Fruit fly (Drosophila melanogaster) whole organism, embryonic: Measurements from ENCODE around the gene CG17027.

ENCODE experiments used
- Adf1 ChIP-seq: fragments of 200-800 bp; sonication (Bioruptor generic); IDR thresholded peaks from 2 replicates; pipeline ENCODE4 v1.3.6; 2022; ENCODE audit warnings: missing biosample characterization, missing genetic modification characterization
- Atf6 ChIP-seq: fragments of 200-800 bp; sonication (Bioruptor generic); IDR thresholded peaks from 2 replicates; pipeline ENCODE4 v1.3.6; 2022; ENCODE audit warnings: missing biosample characterization, missing genetic modification characterization
- CG11696 ChIP-seq: fragments of 200-800 bp; sonication (Bioruptor generic); IDR thresholded peaks from 2 replicates; pipeline ENCODE4 v1.3.6; 2022; ENCODE audit warnings: missing biosample characterization, missing genetic modification characterization
- CG13894 ChIP-seq: fragments of 200-800 bp; sonication (Bioruptor generic); optimal IDR thresholded peaks from 3 replicates; lab custom pipeline; 2018; ENCODE audit warnings: missing biosample characterization, mild to moderate bottlenecking, missing genetic modification characterization, moderate library complexity
- CG14441 ChIP-seq: fragments of 200-800 bp; sonication (Bioruptor generic); IDR thresholded peaks from 2 replicates; pipeline ENCODE4 v1.3.6; 2022; ENCODE audit warnings: missing biosample characterization, missing genetic modification characterization
- CG1602 ChIP-seq: fragments of 200-800 bp; sonication (Bioruptor generic); optimal IDR thresholded peaks from 3 replicates; lab custom pipeline; 2016; ENCODE audit warnings: missing biosample characterization, missing genetic modification characterization
- CG16863 ChIP-seq: fragments of 200-800 bp; sonication (Bioruptor generic); optimal IDR thresholded peaks from 3 replicates; lab custom pipeline; 2016; ENCODE audit warnings: missing biosample characterization, missing genetic modification characterization
- CG18011 ChIP-seq: fragments of 200-800 bp; sonication (Bioruptor generic); optimal IDR thresholded peaks from 2 replicates; lab custom pipeline; 2017; ENCODE audit warnings: missing biosample characterization, missing genetic modification characterization, mild to moderate bottlenecking, moderate library complexity, missing genotype
- CG2116 ChIP-seq: fragments of 200-800 bp; sonication (Bioruptor generic); optimal IDR thresholded peaks from 3 replicates; lab custom pipeline; 2018; ENCODE audit warnings: missing biosample characterization, mild to moderate bottlenecking, missing genetic modification characterization
- CG31365 ChIP-seq: fragments of 200-800 bp; sonication (Bioruptor generic); optimal IDR thresholded peaks from 2 replicates; lab custom pipeline; 2018; ENCODE audit warnings: missing biosample characterization, mild to moderate bottlenecking, missing genetic modification characterization
- CG32532 ChIP-seq: fragments of 200-800 bp; sonication (Bioruptor generic); IDR thresholded peaks from 2 replicates; pipeline ENCODE4 v1.3.6; 2022; ENCODE audit warnings: missing biosample characterization, missing genetic modification characterization
- CG6765 ChIP-seq: fragments of 200-800 bp; sonication (Bioruptor generic); optimal IDR thresholded peaks from 3 replicates; lab custom pipeline; 2017; ENCODE audit warnings: missing biosample characterization, mild to moderate bottlenecking, missing genetic modification characterization
- CG9727 ChIP-seq: fragments of 200-800 bp; sonication (Bioruptor generic); optimal IDR thresholded peaks from 3 replicates; lab custom pipeline; 2017; ENCODE audit warnings: missing biosample characterization, mild to moderate bottlenecking, missing genetic modification characterization
- E2f2 ChIP-seq: fragments of 200-800 bp; sonication (Bioruptor generic); IDR thresholded peaks from 2 replicates; pipeline ENCODE4 v1.3.6; 2022; ENCODE audit warnings: missing biosample characterization, missing genetic modification characterization
- Fer2 ChIP-seq: fragments of 200-800 bp; sonication (Bioruptor generic); optimal IDR thresholded peaks from 2 replicates; lab custom pipeline; 2018; ENCODE audit warnings: missing biosample characterization, mild to moderate bottlenecking, missing genetic modification characterization, moderate library complexity
- H2.0 ChIP-seq: fragments of 200-800 bp; sonication (Bioruptor generic); IDR thresholded peaks from 2 replicates; pipeline ENCODE4 v1.3.6; 2022; ENCODE audit warnings: missing biosample characterization, missing genetic modification characterization
- HHEX ChIP-seq: fragments of 200-800 bp; sonication (Bioruptor generic); optimal IDR thresholded peaks from 3 replicates; lab custom pipeline; 2017; ENCODE audit warnings: missing biosample characterization, mild to moderate bottlenecking, missing genetic modification characterization, missing genetic modification reagents
- MBD-R2 ChIP-seq: fragments of 200-800 bp; sonication (Bioruptor generic); IDR thresholded peaks from 2 replicates; pipeline ENCODE4 v1.3.6; 2022; ENCODE audit warnings: missing biosample characterization, missing genetic modification characterization
- NC2β ChIP-seq: fragments of 200-800 bp; sonication (Bioruptor generic); optimal IDR thresholded peaks from 2 replicates; lab custom pipeline; 2016; ENCODE audit warnings: missing biosample characterization, missing genetic modification characterization
- Rfx ChIP-seq: fragments of 200-800 bp; sonication (Bioruptor generic); IDR thresholded peaks from 2 replicates; pipeline ENCODE4 v1.3.6; 2022; ENCODE audit warnings: missing biosample characterization, missing genetic modification characterization
- Spps ChIP-seq: fragments of 200-800 bp; sonication (Bioruptor generic); optimal IDR thresholded peaks from 2 replicates; lab custom pipeline; 2018; ENCODE audit warnings: missing biosample characterization, mild to moderate bottlenecking, missing genetic modification characterization
- Sry-β ChIP-seq: fragments of 200-800 bp; sonication (Bioruptor generic); optimal IDR thresholded peaks from 2 replicates; lab custom pipeline; 2018; ENCODE audit warnings: missing biosample characterization, mild to moderate bottlenecking, missing genetic modification characterization, moderate library complexity
- Trl ChIP-seq, 3 experiments: fragments of >200 bp in 2 of 3; fragments of 200-800 bp in 1 of 3; sonication (Bioruptor generic) in 1 of 3; optimal IDR thresholded peaks; 2 replicates in 1 of 3; 3 replicates in 2 of 3; lab custom pipeline; 2016 to 2017; ENCODE audit warnings: missing biosample characterization in 1 of 3, missing genetic modification characterization in 1 of 3
- amos ChIP-seq: fragments of 200-800 bp; sonication (Bioruptor generic); IDR thresholded peaks from 2 replicates; pipeline ENCODE4 v1.3.6; 2022; ENCODE audit warnings: missing biosample characterization, missing genetic modification characterization; ENCODE audit not compliant: partially characterized antibody
- ara ChIP-seq: fragments of 200-800 bp; sonication (Bioruptor generic); IDR thresholded peaks from 2 replicates; pipeline ENCODE4 v1.3.6; 2022; ENCODE audit warnings: missing biosample characterization, missing genetic modification characterization
- bowl ChIP-seq: fragments of 200-800 bp; sonication (Bioruptor generic); IDR thresholded peaks from 2 replicates; pipeline ENCODE4 v1.3.6; 2022; ENCODE audit warnings: missing biosample characterization, missing genetic modification characterization
- bsh ChIP-seq, 2 experiments: fragments of 200-800 bp; sonication (Bioruptor generic); optimal IDR thresholded peaks; 2 replicates each; lab custom pipeline; 2017 to 2018; ENCODE audit warnings: mild to moderate bottlenecking in 2 of 2, missing biosample characterization in 2 of 2, missing genetic modification characterization in 2 of 2, moderate library complexity in 1 of 2
- cg ChIP-seq: fragments of 200-800 bp; sonication (Bioruptor generic); optimal IDR thresholded peaks from 3 replicates; lab custom pipeline; 2019; ENCODE audit warnings: missing biosample characterization, mild to moderate bottlenecking, missing genetic modification characterization, moderate library complexity
- chinmo ChIP-seq: fragments of 200-800 bp; sonication (Bioruptor generic); IDR thresholded peaks from 4 replicates; pipeline ENCODE4 v1.3.6; 2022; ENCODE audit warnings: missing biosample characterization, missing genetic modification characterization; ENCODE audit not compliant: partially characterized antibody
- ci ChIP-seq: fragments of 200-800 bp; sonication (Bioruptor generic); IDR thresholded peaks from 3 replicates; pipeline ENCODE4 v1.3.6; 2022; ENCODE audit warnings: missing biosample characterization, missing genetic modification characterization
- ems ChIP-seq: fragments of 200-800 bp; sonication (Bioruptor generic); optimal IDR thresholded peaks from 3 replicates; lab custom pipeline; 2016; ENCODE audit warnings: missing biosample characterization, missing genetic modification characterization
- eve ChIP-seq, 2 experiments: fragments of >200 bp; optimal IDR thresholded peaks; 2 replicates each; lab custom pipeline; 2017; ENCODE audit warnings: missing biosample characterization in 2 of 2, missing genetic modification characterization in 2 of 2
- fd102C ChIP-seq: fragments of 200-800 bp; sonication (Bioruptor generic); optimal IDR thresholded peaks from 2 replicates; lab custom pipeline; 2018; ENCODE audit warnings: missing biosample characterization, mild to moderate bottlenecking, missing genetic modification characterization, moderate library complexity
- h ChIP-seq: fragments of >200 bp; optimal IDR thresholded peaks from 2 replicates; lab custom pipeline; 2017
- lab ChIP-seq: fragments of 200-800 bp; sonication (Bioruptor generic); optimal IDR thresholded peaks from 3 replicates; lab custom pipeline; 2017; ENCODE audit warnings: missing biosample characterization, missing genetic modification characterization, mild to moderate bottlenecking, moderate library complexity, missing genetic modification reagents
- org-1 ChIP-seq: fragments of 200-800 bp; sonication (Bioruptor generic); optimal IDR thresholded peaks from 2 replicates; lab custom pipeline; 2017; ENCODE audit warnings: missing biosample characterization, missing genetic modification characterization
- otp ChIP-seq: fragments of 200-800 bp; sonication (Bioruptor generic); IDR thresholded peaks from 3 replicates; pipeline ENCODE4, ENCODE4 v1.3.6; 2022; ENCODE audit warnings: missing biosample characterization, missing genetic modification characterization
- p53 ChIP-seq: fragments of 200-800 bp; sonication (Bioruptor generic); optimal IDR thresholded peaks from 2 replicates; lab custom pipeline; 2016; ENCODE audit warnings: missing biosample characterization, missing genetic modification characterization
- pho ChIP-seq: fragments of 200-800 bp; sonication (Bioruptor generic); optimal IDR thresholded peaks from 2 replicates; lab custom pipeline; 2016; ENCODE audit warnings: missing biosample characterization, missing genetic modification characterization
- pnt ChIP-seq: fragments of 200-800 bp; sonication (Bioruptor generic); optimal IDR thresholded peaks from 3 replicates; lab custom pipeline; 2016; ENCODE audit warnings: missing biosample characterization, missing genetic modification characterization
- pum ChIP-seq: fragments of 200-800 bp; sonication (Bioruptor generic); optimal IDR thresholded peaks from 2 replicates; lab custom pipeline; 2016; ENCODE audit warnings: missing biosample characterization, missing genetic modification characterization
- repo ChIP-seq: fragments of 200-800 bp; sonication (Bioruptor generic); optimal IDR thresholded peaks from 2 replicates; lab custom pipeline; 2016; ENCODE audit warnings: missing biosample characterization, missing genetic modification characterization
- rib ChIP-seq: fragments of 200-800 bp; sonication (Bioruptor generic); IDR thresholded peaks from 2 replicates; pipeline ENCODE4 v1.3.6; 2022; ENCODE audit warnings: missing biosample characterization, missing genetic modification characterization
- sens ChIP-seq: fragments of 200-800 bp; sonication (Bioruptor generic); peaks from one replicate; lab custom pipeline; 2016; ENCODE audit warnings: missing biosample characterization, missing genetic modification characterization
- seq ChIP-seq: fragments of 200-800 bp; sonication (Bioruptor generic); IDR thresholded peaks from 2 replicates; pipeline ENCODE4 v1.3.6; 2022; ENCODE audit warnings: missing biosample characterization, missing genetic modification characterization
- slp2 ChIP-seq: fragments of 200-800 bp; sonication (Bioruptor generic); optimal IDR thresholded peaks from 2 replicates; lab custom pipeline; 2016; ENCODE audit warnings: missing biosample characterization, missing genetic modification characterization
- tgo ChIP-seq: fragments of 200-800 bp; sonication (Bioruptor generic); IDR thresholded peaks from 3 replicates; pipeline ENCODE4 v1.3.6; 2022; ENCODE audit warnings: missing biosample characterization, missing genetic modification characterization
- tio ChIP-seq: fragments of 200-800 bp; sonication (Bioruptor generic); optimal IDR thresholded peaks from 2 replicates; lab custom pipeline; 2017; ENCODE audit warnings: missing biosample characterization, missing genetic modification characterization, inconsistent platforms
- unpg ChIP-seq: fragments of 200-800 bp; sonication (Bioruptor generic); optimal IDR thresholded peaks from 3 replicates; lab custom pipeline; 2018; ENCODE audit warnings: missing biosample characterization, mild to moderate bottlenecking, missing genetic modification characterization, moderate library complexity
- zfh1 ChIP-seq: fragments of 200-800 bp; sonication (Bioruptor generic); IDR thresholded peaks from 3 replicates; pipeline ENCODE4 v1.3.6; 2022; ENCODE audit warnings: missing biosample characterization, missing genetic modification characterization

CG17027 gene

dm6 chr3L:16026065-16026789, 46.3 kb downstream of the CG17027 start (continued):
- TF ChIP-seq H2.0 (no peak), zfh1 (GFP tag; lab: Robert Waterston, UW) (peak; percentile 73; the same call in 2 of the 3 replicates), Adf1 (GFP tag; lab: Robert Waterston, UW) (peak; percentile 57; the same call in 1 of the 2 replicates), fd102C (GFP tag; lab: Kevin White, UChicago) (peak; percentile 33), CG6765 (GFP tag; lab: Kevin White, UChicago) (peak; percentile 31), chinmo (GFP tag; lab: Robert Waterston, UW) (peak; percentile 95), CG18011 (GFP tag; lab: Kevin White, UChicago) (no peak), bsh (GFP tag; optimal IDR thresholded peaks at IDR 0.05; lab: Kevin White, UChicago) (peak in 1 of 2 experiments; percentile 77), otp (peak; percentile 80; the same call in 1 of the 3 replicates), slp2 (GFP tag; lab: Kevin White, UChicago) (peak; percentile 33), CG32532 (GFP tag; lab: Robert Waterston, UW) (peak; percentile 14; the same call in 1 of the 2 replicates), repo (GFP tag; lab: Kevin White, UChicago) (peak; percentile 56), Spps (peak; percentile 72), CG31365 (tag; lab: Kevin White, UChicago) (peak; percentile 55), E2f2 (peak; percentile 55), CG11696 (GFP tag; lab: Robert Waterston, UW) (no peak), CG1602 (GFP tag; lab: Kevin White, UChicago) (peak; percentile 55), tio (GFP tag; lab: Kevin White, UChicago) (no peak), amos (GFP tag; lab: Robert Waterston, UW) (no peak), Atf6 (GFP tag; lab: Robert Waterston, UW) (peak; percentile 78), cg (GFP tag; lab: Kevin White, UChicago) (peak; percentile 15), pnt (GFP tag; lab: Kevin White, UChicago) (peak; percentile 37), CG14441 (GFP tag; lab: Robert Waterston, UW) (peak; percentile 6; the same call in 1 of the 2 replicates), org-1 (GFP tag; lab: Kevin White, UChicago) (peak; percentile 69), lab (GFP tag; lab: Kevin White, UChicago) (peak; percentile 78), Trl (optimal IDR thresholded peaks at IDR 0.05; lab: Kevin White, UChicago) (no peak), Trl (GFP tag; optimal IDR thresholded peaks at IDR 0.05; lab: Kevin White, UChicago) (peak; percentile 62), seq (GFP tag; lab: Robert Waterston, UW) (peak; percentile 48; the same call in 1 of the 2 replicates), unpg (GFP tag; lab: Kevin White, UChicago) (peak; percentile 45), pho (GFP tag; lab: Kevin White, UChicago) (peak; percentile 42), bowl (peak; percentile 79), MBD-R2 (GFP tag; lab: Robert Waterston, UW) (no peak), CG2116 (peak; percentile 36), HHEX (peak; percentile 75), pum (GFP tag; lab: Kevin White, UChicago) (peak; percentile 40), CG9727 (GFP tag; lab: Kevin White, UChicago) (peak; percentile 75), tgo (GFP tag; lab: Robert Waterston, UW) (peak; percentile 41; the same call in 1 of the 3 replicates), ci (GFP tag; lab: Robert Waterston, UW) (peak; percentile 87), p53 (GFP tag; lab: Kevin White, UChicago) (peak; percentile 27), ara (GFP tag; lab: Robert Waterston, UW) (peak; percentile 86), h (no peak), ems (GFP tag; lab: Kevin White, UChicago) (peak; percentile 14), Fer2 (tag; lab: Kevin White, UChicago) (peak; percentile 19), Rfx (GFP tag; lab: Robert Waterston, UW) (no peak; the same call in 1 of the 2 replicates), Sry-β (GFP tag; lab: Kevin White, UChicago) (peak; percentile 4), rib (peak; percentile 67), sens (GFP tag; lab: Kevin White, UChicago) (peak; percentile 94), CG16863 (GFP tag; lab: Kevin White, UChicago) (peak; percentile 68), NC2β (GFP tag; lab: Kevin White, UChicago) (peak; percentile 72), eve (GFP tag; optimal IDR thresholded peaks at IDR 0.05; lab: Kevin White, UChicago) (peak in 1 of 2 experiments; percentile 63), CG13894 (no peak)
